Worm (Caenorhabditis elegans): Measurements from ENCODE around the gene H04D03.6.

The H04D03.6 gene

DNA sequence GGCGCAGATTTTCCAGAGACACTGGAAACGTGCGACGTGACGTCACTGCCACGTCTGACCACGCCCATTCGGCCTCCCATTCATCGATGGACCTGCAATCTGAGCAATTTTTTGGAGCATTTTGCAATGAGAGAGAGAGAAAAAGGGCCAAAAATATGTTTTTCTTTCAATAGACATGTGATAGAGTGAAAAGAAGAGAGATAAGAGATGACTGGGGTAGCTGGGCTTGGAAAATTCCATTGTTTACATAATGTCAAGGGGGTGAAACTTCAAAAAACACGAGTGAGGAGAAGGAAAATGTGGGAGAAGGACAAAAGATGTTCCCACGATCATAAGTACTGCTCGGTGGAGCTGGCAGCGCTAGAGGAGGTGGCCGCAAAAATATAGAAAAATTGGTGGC is 42.7 kb downstream of the H04D03.6 start, which contains the start of gene M03C11.1:
M03C11.1 (minus strand) TSS at position 101 of the 400 bp plus-strand sequence.
- no peak for TF ChIP-seq nhr-76 (tag; optimal IDR thresholded peaks at IDR 0.05)
- TF ChIP-seq pha-4 (tag; optimal IDR thresholded peaks at IDR 0.05) = no peak
- TF ChIP-seq nhr-2 (tag; optimal IDR thresholded peaks at IDR 0.05) = no peak
- no peak for TF ChIP-seq nhr-28 (tag; optimal IDR thresholded peaks at IDR 0.05)

DNA sequence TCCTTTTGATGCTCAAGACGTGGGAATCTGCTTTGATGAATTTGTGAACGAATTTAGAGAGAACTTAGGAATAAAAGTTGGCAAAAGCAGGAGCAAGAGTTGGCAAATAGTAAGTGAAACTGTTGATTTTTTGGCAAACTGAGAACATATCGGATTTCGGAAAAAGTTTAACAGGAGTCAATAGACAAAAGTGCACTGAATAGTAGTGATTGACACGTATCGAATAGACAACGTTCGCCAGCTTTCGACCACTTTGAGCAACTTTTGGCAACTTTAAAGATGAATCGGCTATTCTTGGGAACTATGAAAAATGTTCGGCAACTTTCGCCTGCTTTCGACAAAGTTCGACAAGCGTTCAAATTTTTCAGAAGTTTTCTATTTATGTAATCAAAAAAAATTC is 47.1 kb downstream of the H04D03.6 start, which contains the start of gene M03C11.9:
M03C11.9 (minus strand) TSS at position 101 of the 400 bp plus-strand sequence.
- TF ChIP-seq zip-8 (tag; optimal IDR thresholded peaks at IDR 0.05) (no peak), M03D4.4 (tag; optimal IDR thresholded peaks at IDR 0.05) (no peak), mep-1 (tag; optimal IDR thresholded peaks at IDR 0.05) (no peak), pha-4 (tag; optimal IDR thresholded peaks at IDR 0.05) (no peak), lin-32 (GFP tag; optimal IDR thresholded peaks at IDR 0.05) (no peak), cnd-1 (tag; optimal IDR thresholded peaks at IDR 0.05) (no peak), hlh-1 (tag; optimal IDR thresholded peaks at IDR 0.05) (no peak), snpc-4 (tag; optimal IDR thresholded peaks at IDR 0.05) (no peak), lin-13 (tag; optimal IDR thresholded peaks at IDR 0.05) (no peak), lsy-2 (tag; optimal IDR thresholded peaks at IDR 0.05) (no peak), nhr-12 (tag; optimal IDR thresholded peaks at IDR 0.05) (no peak), mls-2 (tag; optimal IDR thresholded peaks at IDR 0.05) (no peak), drap-1 (GFP tag; optimal IDR thresholded peaks at IDR 0.05) (no peak), elt-1 (tag; optimal IDR thresholded peaks at IDR 0.05; ENCODE audit: borderline replicate concordance, insufficient read depth) (no peak), unc-120 (tag; optimal IDR thresholded peaks at IDR 0.05; ENCODE audit: poor library complexity, severe bottlenecking) (no peak), nhr-76 (tag; optimal IDR thresholded peaks at IDR 0.05) (no peak), ham-2 (GFP tag; optimal IDR thresholded peaks at IDR 0.05) (no peak)

DNA sequence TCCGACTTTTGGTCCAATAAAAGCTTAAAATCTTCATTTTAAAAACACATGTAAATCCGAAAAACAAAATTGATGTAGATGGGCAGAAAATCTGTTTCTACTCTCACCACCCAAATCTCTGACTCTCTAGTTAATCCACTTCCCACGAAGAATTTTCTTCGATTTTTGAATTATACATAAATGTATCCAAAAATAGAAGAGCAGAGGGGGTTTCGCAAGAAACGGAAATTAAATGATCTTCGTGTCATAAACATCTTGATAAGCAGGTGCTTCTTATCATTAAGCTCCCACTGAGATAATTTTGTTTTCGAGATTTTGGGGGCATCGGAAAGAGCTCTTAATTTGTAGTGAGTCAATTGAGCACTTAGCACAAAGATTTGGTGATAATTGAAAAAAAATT is 49.1 kb downstream of the H04D03.6 start:
- TF ChIP-seq blmp-1 (tag; optimal IDR thresholded peaks at IDR 0.05) (no peak), ces-1 (GFP tag; optimal IDR thresholded peaks at IDR 0.05) (peak; percentile 18), nhr-2 (tag; optimal IDR thresholded peaks at IDR 0.05) (no peak), sptf-1 (tag; optimal IDR thresholded peaks at IDR 0.05) (no peak)
